Worm (Caenorhabditis elegans) whole organism, L1 larva: ENCODE measurements around the gene F27D9.7.

Experiments used
- ama-1 ChIP-seq: fragments of 150-350 bp; optimal IDR thresholded peaks from 2 replicates; lab custom pipeline; 2014
- egl-27 ChIP-seq, 2 experiments: fragments of 150-350 bp in 1 of 2; sonication (generic microtip); optimal IDR thresholded peaks; 3 replicates each; lab custom pipeline; 2017 to 2018; ENCODE audit warnings: missing biosample characterization in 2 of 2, missing genetic modification characterization in 2 of 2, missing genetic modification reagents in 2 of 2
- fkh-10 ChIP-seq: sonication (generic microtip); optimal IDR thresholded peaks from 2 replicates; lab custom pipeline; 2017; ENCODE audit warnings: missing biosample characterization, missing genetic modification reagents, missing genetic modification characterization
- grh-1 ChIP-seq: fragments of 200-800 bp; sonication (Bioruptor generic); IDR thresholded peaks from 2 replicates; pipeline ENCODE4 v1.3.6; 2022; ENCODE audit warnings: missing genetic modification reagents, missing genetic modification characterization, missing compliant biosample characterization
- hpl-2 ChIP-seq: fragments of 150-350 bp; optimal IDR thresholded peaks from 2 replicates; lab custom pipeline; 2014; ENCODE audit warnings: missing biosample characterization, missing genetic modification reagents, missing genetic modification characterization
- lin-39 ChIP-seq: fragments of 150-350 bp; optimal IDR thresholded peaks from 2 replicates; lab custom pipeline; 2014; ENCODE audit warnings: missing biosample characterization, missing genetic modification reagents, missing genetic modification characterization
- nhr-28 ChIP-seq: fragments of 150-350 bp; optimal IDR thresholded peaks from 2 replicates; lab custom pipeline; 2014; ENCODE audit warnings: missing biosample characterization, missing genetic modification characterization
- pag-3 ChIP-seq: sonication (generic microtip); optimal IDR thresholded peaks from 2 replicates; lab custom pipeline; 2017; ENCODE audit warnings: missing genetic modification characterization, mild to moderate bottlenecking, missing compliant biosample characterization, antibody characterized with exemption, borderline replicate concordance; ENCODE audit not compliant: insufficient read depth
- snu-23 ChIP-seq: sonication (generic microtip); optimal IDR thresholded peaks from 2 replicates; lab custom pipeline; 2016; ENCODE audit warnings: missing genetic modification characterization, missing compliant biosample characterization
- zag-1 ChIP-seq: fragments of 150-350 bp; optimal IDR thresholded peaks from 2 replicates; lab custom pipeline; 2014; ENCODE audit warnings: missing biosample characterization, missing genetic modification characterization
- ztf-11 ChIP-seq, 2 experiments: sonication (generic microtip); optimal IDR thresholded peaks; 2 replicates each; lab custom pipeline; 2016 to 2017; ENCODE audit warnings: missing genetic modification characterization in 2 of 2, missing biosample characterization in 1 of 2, missing compliant biosample characterization in 1 of 2

DNA sequence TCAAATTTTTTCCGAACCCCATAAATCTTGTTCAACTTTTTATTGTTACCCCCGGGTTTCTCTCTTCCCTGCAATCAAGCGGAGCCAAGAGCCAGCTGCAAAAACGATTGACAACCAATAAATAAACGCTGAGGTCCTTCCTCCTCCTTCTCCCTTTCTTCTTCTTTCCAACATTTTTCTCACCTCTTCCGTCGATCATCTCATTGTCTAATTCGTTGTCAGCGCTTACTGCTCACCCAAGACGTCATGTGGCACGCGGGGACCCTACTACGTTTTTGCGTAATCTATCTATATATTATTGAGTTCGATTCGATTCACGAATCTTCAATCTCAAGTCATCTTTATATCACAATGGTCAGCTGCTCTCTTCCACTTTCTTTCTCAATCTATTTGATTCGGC is 44.9 kb upstream of the F27D9.7 start:
- TF ChIP-seq zag-1 (tag; lab: Kevin White, UChicago) = no peak
- TF ChIP-seq lin-39 (tag; lab: Kevin White, UChicago) = no peak
- no peak for TF ChIP-seq fkh-10 (GFP tag; lab: Kevin White, UChicago)
- TF ChIP-seq egl-27 (tag; optimal IDR thresholded peaks at IDR 0.05; lab: Kevin White, UChicago) = no peak
- TF ChIP-seq hpl-2 (GFP tag; lab: Kevin White, UChicago) = no peak
- TF ChIP-seq ztf-11 (tag; optimal IDR thresholded peaks at IDR 0.05; lab: Kevin White, UChicago) = no peak
- TF ChIP-seq ama-1 (lab: Kevin White, UChicago) = no peak
- TF ChIP-seq nhr-28 = no peak
- TF ChIP-seq snu-23 (GFP tag; lab: Kevin White, UChicago) = peak; percentile 32
- no peak for TF ChIP-seq grh-1 (GFP tag; lab: Robert Waterston, UW)
- TF ChIP-seq pag-3 = no peak
